Worm (Caenorhabditis elegans) whole organism, L3 larva: ENCODE data around the gene rpia-1.

Source experiments
- R02D3.7 ChIP-seq: fragments of 150-350 bp; optimal IDR thresholded peaks from 2 replicates; lab custom pipeline; 2014; ENCODE audit warnings: missing biosample characterization, missing genetic modification characterization
- ceh-82 ChIP-seq: fragments of 150-350 bp; optimal IDR thresholded peaks from 2 replicates; lab custom pipeline; 2014; ENCODE audit warnings: missing biosample characterization, missing genetic modification characterization
- elt-2 ChIP-seq: sonication (generic microtip); optimal IDR thresholded peaks from 2 replicates; lab custom pipeline; 2016; ENCODE audit warnings: missing genetic modification reagents, mild to moderate bottlenecking, missing genetic modification characterization, missing compliant biosample characterization
- fkh-2 ChIP-seq: fragments of 150-350 bp; optimal IDR thresholded peaks from 2 replicates; lab custom pipeline; 2014; ENCODE audit warnings: missing biosample characterization, missing genetic modification reagents, missing genetic modification characterization
- fos-1 ChIP-seq: fragments of 150-350 bp; optimal IDR thresholded peaks from 2 replicates; lab custom pipeline; 2014; ENCODE audit warnings: missing biosample characterization, missing genetic modification characterization
- lin-39 ChIP-seq: fragments of 150-350 bp; optimal IDR thresholded peaks from 2 replicates; lab custom pipeline; 2018; ENCODE audit warnings: missing biosample characterization, missing genetic modification reagents, missing genetic modification characterization
- nhr-25 ChIP-seq: sonication (generic microtip); optimal IDR thresholded peaks from 2 replicates; lab custom pipeline; 2017; ENCODE audit warnings: missing biosample characterization, missing genetic modification characterization
- nhr-77 ChIP-seq: fragments of 150-350 bp; optimal IDR thresholded peaks from 2 replicates; lab custom pipeline; 2014; ENCODE audit warnings: missing biosample characterization, missing genetic modification characterization
- pqm-1 ChIP-seq: fragments of 150-350 bp; optimal IDR thresholded peaks from 2 replicates; lab custom pipeline; 2017; ENCODE audit warnings: missing biosample characterization, missing genetic modification characterization, inconsistent platforms
- sea-2 ChIP-seq: fragments of 150-350 bp; sonication (generic microtip); optimal IDR thresholded peaks from 4 replicates; lab custom pipeline; 2014; ENCODE audit warnings: missing biosample characterization, missing genetic modification reagents, missing genetic modification characterization
- tbx-2 ChIP-seq: sonication (generic microtip); optimal IDR thresholded peaks from 2 replicates; lab custom pipeline; 2016; ENCODE audit warnings: mild to moderate bottlenecking, missing genetic modification characterization, missing compliant biosample characterization
- ztf-4 ChIP-seq: fragments of 150-350 bp; optimal IDR thresholded peaks from 2 replicates; lab custom pipeline; 2014; ENCODE audit warnings: missing biosample characterization, missing genetic modification characterization

DNA sequence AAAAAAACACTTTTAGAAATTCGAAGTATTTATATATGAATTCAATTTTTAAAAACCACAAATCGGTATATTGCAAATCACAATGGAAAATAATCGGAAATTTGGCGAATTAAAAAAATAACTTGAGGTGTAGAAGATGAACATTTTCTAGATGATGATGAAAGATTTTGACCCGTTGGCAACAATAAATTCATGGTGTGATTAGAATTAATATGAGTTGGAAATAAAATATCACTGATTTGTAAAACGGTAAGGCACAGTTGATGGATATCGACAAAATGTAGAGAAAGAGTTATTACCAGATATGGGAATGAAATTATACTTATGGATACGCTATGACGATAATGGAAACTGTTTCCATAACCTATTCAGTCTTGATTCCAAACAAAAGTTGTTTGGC, 10.6 kb upstream of the rpia-1 start:
- TF ChIP-seq fkh-2 (tag; lab: Kevin White, UChicago), result no peak
- TF ChIP-seq sea-2 (GFP tag; lab: Kevin White, UChicago), result no peak
- TF ChIP-seq nhr-77, result no peak
- no peak for TF ChIP-seq ztf-4
- TF ChIP-seq lin-39, result no peak
- no peak for TF ChIP-seq ceh-82 (tag; lab: Kevin White, UChicago)
- no peak for TF ChIP-seq R02D3.7 (tag; lab: Kevin White, UChicago)
- no peak for TF ChIP-seq pqm-1 (tag; lab: Kevin White, UChicago)
- TF ChIP-seq tbx-2 (tag; lab: Kevin White, UChicago), result no peak
- no peak for TF ChIP-seq elt-2 (tag; lab: Kevin White, UChicago)
- no peak for TF ChIP-seq nhr-25 (tag; lab: Kevin White, UChicago)
- TF ChIP-seq fos-1 (tag; lab: Kevin White, UChicago), result no peak
